Fruit fly (Drosophila melanogaster): ENCODE results near the gene CG8219.

The CG8219 gene

dm6 chr3L:6157327-6158032 is 42.8 kb upstream of the CG8219 start, which contains the start of gene CG13297 (continued):
- no peak for TF ChIP-seq usp (GFP tag; optimal IDR thresholded peaks at IDR 0.05)
- TF ChIP-seq CG10431 (GFP tag; optimal IDR thresholded peaks at IDR 0.05) = no peak
- no peak for TF ChIP-seq Atf3 (GFP tag; optimal IDR thresholded peaks at IDR 0.05)
- TF ChIP-seq sc (optimal IDR thresholded peaks at IDR 0.05) = no peak
- no peak for TF ChIP-seq sc (GFP tag; optimal IDR thresholded peaks at IDR 0.05)
- no peak for TF ChIP-seq toy (GFP tag; IDR thresholded peaks at IDR 0.05)
- no peak for TF ChIP-seq Mes4 (GFP tag; optimal IDR thresholded peaks at IDR 0.05)
- peak; percentile 36; the same call in 2 of the 3 replicates for TF ChIP-seq H15 (GFP tag; IDR thresholded peaks at IDR 0.05)
- no peak for TF ChIP-seq HmgZ (tag; optimal IDR thresholded peaks at IDR 0.05)
- TF ChIP-seq stc (GFP tag; IDR thresholded peaks at IDR 0.05) = peak; percentile 53; the same call in 1 of the 2 replicates
- no peak for TF ChIP-seq CG12769 (tag; optimal IDR thresholded peaks at IDR 0.05)
- no peak for TF ChIP-seq kah (GFP tag; optimal IDR thresholded peaks at IDR 0.05)
- TF ChIP-seq ci (GFP tag; IDR thresholded peaks at IDR 0.05) = no peak
- TF ChIP-seq Sox100B (GFP tag; optimal IDR thresholded peaks at IDR 0.05) = peak; percentile 84
- no peak for TF ChIP-seq Gug (GFP tag; IDR thresholded peaks at IDR 0.05)
- TF ChIP-seq CG16779 (GFP tag; IDR thresholded peaks at IDR 0.05) = no peak
- no peak for TF ChIP-seq CG11398 (GFP tag; optimal IDR thresholded peaks at IDR 0.05)
- TF ChIP-seq Atf-2 (GFP tag; optimal IDR thresholded peaks at IDR 0.05) = no peak
- TF ChIP-seq h (optimal IDR thresholded peaks at IDR 0.05) = no peak
- no peak for TF ChIP-seq pan (optimal IDR thresholded peaks at IDR 0.05)
- TF ChIP-seq pan (GFP tag; optimal IDR thresholded peaks at IDR 0.05 in 1 of 2, IDR thresholded peaks at IDR 0.05 in 1 of 2) = peak in 1 of 2 experiments; percentile 74
- peak; percentile 60; the same call in 2 of the 3 replicates for TF ChIP-seq tgo (GFP tag; IDR thresholded peaks at IDR 0.05)
- TF ChIP-seq kay (GFP tag; optimal IDR thresholded peaks at IDR 0.05) = no peak
- TF ChIP-seq bab2 (GFP tag; optimal IDR thresholded peaks at IDR 0.05) = no peak
- TF ChIP-seq CG11695 (GFP tag; IDR thresholded peaks at IDR 0.05) = peak; percentile 76
- TF ChIP-seq eyg (GFP tag; optimal IDR thresholded peaks at IDR 0.05) = no peak
- TF ChIP-seq Poxn (GFP tag; IDR thresholded peaks at IDR 0.05) = no peak
- no peak for TF ChIP-seq CG2129 (GFP tag; IDR thresholded peaks at IDR 0.05; ENCODE audit: partially characterized antibody)
- no peak for TF ChIP-seq Antp (GFP tag; optimal IDR thresholded peaks at IDR 0.05)
- no peak for TF ChIP-seq Adf1 (GFP tag; IDR thresholded peaks at IDR 0.05)
- no peak for TF ChIP-seq NC2β (GFP tag; optimal IDR thresholded peaks at IDR 0.05)
- no peak for TF ChIP-seq CG9727 (GFP tag; optimal IDR thresholded peaks at IDR 0.05)
- TF ChIP-seq CG30020 (tag; optimal IDR thresholded peaks at IDR 0.05) = no peak
- no peak for TF ChIP-seq ato (GFP tag; IDR thresholded peaks at IDR 0.05; ENCODE audit: partially characterized antibody)
- TF ChIP-seq peb (GFP tag; IDR thresholded peaks at IDR 0.05) = no peak
- no peak for TF ChIP-seq mirr (GFP tag; optimal IDR thresholded peaks at IDR 0.05)
- no peak for TF ChIP-seq nom (GFP tag; optimal IDR thresholded peaks at IDR 0.05)
- no peak for TF ChIP-seq klu (GFP tag; IDR thresholded peaks at IDR 0.05)
- TF ChIP-seq kni (GFP tag; optimal IDR thresholded peaks at IDR 0.05) = no peak
- TF ChIP-seq CG8281 (tag; optimal IDR thresholded peaks at IDR 0.05) = peak; percentile 27
- no peak for TF ChIP-seq CG4854 (GFP tag; optimal IDR thresholded peaks at IDR 0.05)
- TF ChIP-seq CG17361 (GFP tag; IDR thresholded peaks at IDR 0.05) = peak; percentile 73
- peak; percentile 35 for TF ChIP-seq sqz (GFP tag; optimal IDR thresholded peaks at IDR 0.05)
- peak; percentile 20 for TF ChIP-seq CG17385 (GFP tag; optimal IDR thresholded peaks at IDR 0.05)
- no peak for TF ChIP-seq p53 (GFP tag; optimal IDR thresholded peaks at IDR 0.05)
- TF ChIP-seq CG16813 (GFP tag; IDR thresholded peaks at IDR 0.05; ENCODE audit: partially characterized antibody) = no peak
- TF ChIP-seq ham (GFP tag; IDR thresholded peaks at IDR 0.05) = no peak
- no peak for TF ChIP-seq NK7.1 (GFP tag; optimal IDR thresholded peaks at IDR 0.05)
- no peak for TF ChIP-seq shn (GFP tag; optimal IDR thresholded peaks at IDR 0.05)
- peak; percentile 54 for TF ChIP-seq unpg (GFP tag; optimal IDR thresholded peaks at IDR 0.05)
- no peak for TF ChIP-seq Nf-YA (GFP tag; IDR thresholded peaks at IDR 0.05)
- TF ChIP-seq Dfd (GFP tag; optimal IDR thresholded peaks at IDR 0.05) = no peak
